Worm (Caenorhabditis elegans): Measurements from ENCODE around the gene osm-6.
A peak's percentile ranks its signal among the peaks of the same experiment; 100 is the strongest.

Gene osm-6

ce11 chrV:11885939-11886338 is 41.3 kb downstream of the osm-6 start (continued):
- TF ChIP-seq nhr-77 (tag; optimal IDR thresholded peaks at IDR 0.05) (peak; percentile 81), F44E2.7 (GFP tag; IDR thresholded peaks at IDR 0.05) (no peak)

ce11 chrV:11885087-11885486 is 42.2 kb downstream of the osm-6 start:
- TF ChIP-seq mep-1 (tag; optimal IDR thresholded peaks at IDR 0.05) (peak; percentile 28), nhr-10 (tag; optimal IDR thresholded peaks at IDR 0.05) (no peak), hlh-30 (tag; optimal IDR thresholded peaks at IDR 0.05; ENCODE audit: insufficient read depth) (peak; percentile 18), nhr-77 (tag; optimal IDR thresholded peaks at IDR 0.05) (peak; percentile 80), mxl-3 (GFP tag; optimal IDR thresholded peaks at IDR 0.05) (no peak), nhr-6 (tag; optimal IDR thresholded peaks at IDR 0.05) (no peak), dmd-6 (GFP tag; IDR thresholded peaks at IDR 0.05) (peak; percentile 83), daf-16 (GFP tag; optimal IDR thresholded peaks at IDR 0.05) (no peak), daf-16 (tag; optimal IDR thresholded peaks at IDR 0.05) (peak; percentile 82), ceh-20 (GFP tag; IDR thresholded peaks at IDR 0.05) (no peak), pqm-1 (tag; optimal IDR thresholded peaks at IDR 0.05) (peak; percentile 29), dve-1 (tag; optimal IDR thresholded peaks at IDR 0.05; ENCODE audit: insufficient read depth) (peak; percentile 77), attf-4 (tag; optimal IDR thresholded peaks at IDR 0.05) (no peak), mdl-1 (tag; optimal IDR thresholded peaks at IDR 0.05) (peak in 1 of 2 experiments; percentile 56), ceh-28 (tag; optimal IDR thresholded peaks at IDR 0.05) (no peak), nhr-28 (tag; optimal IDR thresholded peaks at IDR 0.05) (peak; percentile 84), ztf-7 (tag; optimal IDR thresholded peaks at IDR 0.05) (no peak)

- TF ChIP-seq unc-130 (GFP tag; optimal IDR thresholded peaks at IDR 0.05) (no peak), D1046.2 (GFP tag; IDR thresholded peaks at IDR 0.05) (no peak), unc-62 (GFP tag; optimal IDR thresholded peaks at IDR 0.05 in 1 of 2) (peak in 1 of 2 experiments; percentile 92), unc-62 (tag; optimal IDR thresholded peaks at IDR 0.05) (no peak), mdl-1 (tag; optimal IDR thresholded peaks at IDR 0.05) (peak in 1 of 2 experiments; percentile 7), spr-3 (GFP tag; optimal IDR thresholded peaks at IDR 0.05) (no peak), snpc-1.2 (GFP tag; IDR thresholded peaks at IDR 0.05) (no peak), Y48G9A.11 (GFP tag; IDR thresholded peaks at IDR 0.05) (no peak), nhr-28 (tag; optimal IDR thresholded peaks at IDR 0.05) (peak; percentile 33), lin-13 (GFP tag; optimal IDR thresholded peaks at IDR 0.05) (no peak), lir-3 (tag; optimal IDR thresholded peaks at IDR 0.05) (no peak), madf-5 (GFP tag; IDR thresholded peaks at IDR 0.05) (no peak)
Observed at ce11 chrV:11883215-11883614, 44.0 kb downstream of the osm-6 start.

- TF ChIP-seq daf-12 (tag; optimal IDR thresholded peaks at IDR 0.05) (no peak), Y5F2A.4 (GFP tag; optimal IDR thresholded peaks at IDR 0.05) (no peak), nhr-102 (tag; optimal IDR thresholded peaks at IDR 0.05) (no peak), ceh-82 (tag; optimal IDR thresholded peaks at IDR 0.05) (no peak), ZK337.2 (GFP tag; IDR thresholded peaks at IDR 0.05) (no peak), Y48G9A.11 (GFP tag; IDR thresholded peaks at IDR 0.05) (no peak)
Observed at ce11 chrV:11879732-11880131, 47.5 kb downstream of the osm-6 start, which contains the start of gene sulp-5. Gene sulp-5, plus strand, starts transcription at chrV:11880032.

- TF ChIP-seq lin-13 (GFP tag; optimal IDR thresholded peaks at IDR 0.05) (no peak), unc-39 (tag; optimal IDR thresholded peaks at IDR 0.05) (no peak), jun-1 (tag; optimal IDR thresholded peaks at IDR 0.05) (no peak), unc-62 (GFP tag; optimal IDR thresholded peaks at IDR 0.05 in 1 of 2) (peak in 1 of 2 experiments; percentile 92), unc-62 (tag; optimal IDR thresholded peaks at IDR 0.05) (no peak)
Observed at ce11 chrV:11876657-11877056, 50.6 kb downstream of the osm-6 start.

Measured in whole organism, L4 larva.